Worm (Caenorhabditis elegans): Measurements from ENCODE around the gene K01A11.3.

The K01A11.3 gene

DNA sequence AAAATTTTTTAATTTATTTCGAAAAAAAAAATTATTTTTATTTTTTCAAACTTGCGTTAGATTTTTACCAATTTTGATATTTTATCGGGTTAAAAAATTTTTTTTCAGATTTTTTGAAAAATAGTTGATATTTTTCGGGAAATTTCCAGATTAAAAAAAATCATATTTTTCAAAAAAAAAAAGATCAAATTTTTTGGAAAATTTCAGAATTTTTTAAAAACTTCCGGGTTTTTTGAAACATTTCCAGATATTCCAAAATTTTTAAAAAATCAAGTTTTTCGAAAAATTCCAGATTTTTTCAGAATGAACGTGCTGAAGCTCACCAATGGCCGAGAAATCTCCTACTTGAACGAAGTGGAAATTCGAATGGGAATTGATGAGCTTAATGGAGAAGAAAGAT lies 27.0 kb downstream of the K01A11.3 start, which contains the start of gene metl-18:
Gene metl-18, plus strand, starts transcription at position 301 of the 400 bp plus-strand sequence.
- TF ChIP-seq unc-62 (GFP tag; optimal IDR thresholded peaks at IDR 0.05): no peak

DNA sequence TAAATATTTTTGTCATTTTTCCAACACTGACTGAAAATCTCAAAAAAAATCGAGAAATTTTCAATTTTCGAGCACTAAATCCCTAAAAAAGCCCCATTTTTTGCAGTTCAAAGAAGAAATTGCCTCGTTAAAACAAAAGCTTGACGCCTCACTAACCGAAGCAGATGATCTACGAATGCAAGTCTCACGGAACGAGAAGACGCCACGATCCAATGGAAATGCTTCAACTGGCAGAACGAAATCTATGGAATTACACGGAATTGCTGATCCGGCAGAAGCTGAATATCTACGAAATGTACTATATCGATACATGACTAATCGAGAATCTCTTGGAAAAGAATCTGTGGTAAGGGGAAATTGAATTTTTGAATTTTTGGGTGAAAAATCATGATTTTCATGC lies 28.5 kb downstream of the K01A11.3 start:
- no peak for TF ChIP-seq unc-62 (GFP tag; optimal IDR thresholded peaks at IDR 0.05)

DNA sequence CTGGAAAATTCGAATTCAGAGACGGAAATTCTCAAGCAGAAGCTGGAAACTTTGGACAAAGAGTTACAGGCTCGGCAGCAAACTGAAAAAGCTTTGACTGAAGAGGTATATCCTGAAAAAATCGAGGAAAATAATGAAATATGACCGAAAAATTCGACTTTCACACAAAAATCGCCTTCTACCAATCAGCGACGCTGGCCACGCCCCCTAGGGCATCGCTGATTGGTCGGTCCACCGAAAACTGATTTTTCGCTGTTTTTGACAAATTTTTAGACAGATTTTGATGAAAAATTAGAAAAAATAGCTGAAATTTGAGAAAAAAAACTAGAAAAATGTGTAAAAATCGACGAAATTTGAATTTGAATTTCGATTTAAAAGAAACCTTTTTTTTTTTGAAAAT lies 33.5 kb downstream of the K01A11.3 start:
- TF ChIP-seq unc-62 (GFP tag; optimal IDR thresholded peaks at IDR 0.05): no peak

DNA sequence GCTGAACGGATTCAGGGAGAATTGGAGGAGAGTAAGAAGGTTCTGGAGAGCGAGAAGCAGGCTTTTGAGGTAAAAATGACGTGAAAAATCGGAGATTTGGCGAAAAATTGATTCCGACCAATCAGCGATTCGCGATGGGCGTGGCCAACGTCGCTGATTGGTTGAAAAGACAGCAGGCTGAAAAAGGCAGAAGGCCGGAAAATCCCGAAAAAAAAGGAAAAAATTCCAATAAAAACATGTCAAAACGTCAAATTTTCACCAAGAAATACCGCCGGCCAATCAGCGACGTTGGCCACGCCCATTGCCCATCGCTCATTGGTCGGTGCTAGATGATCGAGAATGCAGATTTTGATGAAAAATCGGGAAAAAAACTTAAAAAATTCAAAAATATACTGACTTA lies 35.0 kb downstream of the K01A11.3 start:
- no peak for TF ChIP-seq unc-62 (GFP tag; optimal IDR thresholded peaks at IDR 0.05)

DNA sequence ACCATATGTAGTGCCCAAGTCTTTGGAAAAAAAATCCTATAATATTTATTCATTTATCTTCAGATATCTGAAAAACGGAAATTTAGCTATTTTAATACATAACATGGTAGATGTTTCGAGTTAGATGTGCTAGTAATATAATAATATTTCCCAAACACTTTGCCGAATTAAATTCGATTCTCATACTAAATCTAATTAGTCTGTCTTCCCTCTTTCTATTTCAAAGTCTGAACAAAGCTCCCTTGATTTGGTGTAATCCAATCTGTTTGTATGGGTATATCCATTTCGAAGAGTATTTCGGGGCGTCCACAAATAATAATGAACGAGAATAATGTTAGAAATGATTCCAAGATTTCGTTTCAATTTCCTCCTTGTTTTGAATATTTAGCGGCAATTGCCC lies 38.0 kb downstream of the K01A11.3 start:
- no peak for TF ChIP-seq unc-62 (GFP tag; optimal IDR thresholded peaks at IDR 0.05)

DNA sequence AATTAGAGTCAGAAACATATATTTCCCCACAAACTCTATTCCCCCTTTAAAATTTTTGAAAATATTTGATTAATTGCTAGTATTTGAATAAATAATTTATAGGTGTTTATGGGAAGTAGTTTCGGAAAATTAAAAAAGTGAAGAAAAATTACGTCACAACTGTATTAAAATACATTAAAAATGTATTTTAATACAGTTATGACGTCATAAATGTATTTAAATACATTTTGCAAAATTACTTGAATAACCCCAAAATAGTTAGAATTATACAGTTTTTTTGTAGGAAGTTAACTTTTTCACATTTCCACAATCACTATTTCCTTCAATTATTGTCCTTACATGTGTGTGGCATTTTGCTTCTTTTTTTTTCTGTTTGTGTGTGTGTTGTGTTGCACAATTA lies 39.0 kb downstream of the K01A11.3 start:
- no peak for TF ChIP-seq unc-62 (GFP tag; optimal IDR thresholded peaks at IDR 0.05)

DNA sequence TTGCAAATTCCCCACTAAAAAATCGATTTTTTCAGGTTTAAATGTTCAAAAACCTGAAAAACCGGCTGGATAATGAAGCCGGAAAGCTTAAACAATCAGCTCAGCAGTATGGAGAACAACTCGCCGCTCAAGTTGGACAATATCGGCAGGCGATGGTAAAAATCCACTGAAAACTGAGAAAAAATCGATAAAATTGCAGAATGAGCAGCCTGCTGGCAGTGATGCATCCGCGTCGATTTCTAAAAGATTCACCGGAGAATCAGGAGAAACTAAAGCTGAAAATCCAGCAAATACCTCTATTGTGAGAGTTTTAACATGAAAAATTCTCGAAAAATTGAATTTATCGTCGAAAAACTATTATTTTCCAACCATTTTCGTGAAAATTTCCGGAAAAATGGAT lies 46.9 kb downstream of the K01A11.3 start, which contains the start of gene golg-4:
Gene golg-4, plus strand, starts transcription at position 34 of the 400 bp plus-strand sequence.
- TF ChIP-seq unc-62 (GFP tag; optimal IDR thresholded peaks at IDR 0.05): no peak

DNA sequence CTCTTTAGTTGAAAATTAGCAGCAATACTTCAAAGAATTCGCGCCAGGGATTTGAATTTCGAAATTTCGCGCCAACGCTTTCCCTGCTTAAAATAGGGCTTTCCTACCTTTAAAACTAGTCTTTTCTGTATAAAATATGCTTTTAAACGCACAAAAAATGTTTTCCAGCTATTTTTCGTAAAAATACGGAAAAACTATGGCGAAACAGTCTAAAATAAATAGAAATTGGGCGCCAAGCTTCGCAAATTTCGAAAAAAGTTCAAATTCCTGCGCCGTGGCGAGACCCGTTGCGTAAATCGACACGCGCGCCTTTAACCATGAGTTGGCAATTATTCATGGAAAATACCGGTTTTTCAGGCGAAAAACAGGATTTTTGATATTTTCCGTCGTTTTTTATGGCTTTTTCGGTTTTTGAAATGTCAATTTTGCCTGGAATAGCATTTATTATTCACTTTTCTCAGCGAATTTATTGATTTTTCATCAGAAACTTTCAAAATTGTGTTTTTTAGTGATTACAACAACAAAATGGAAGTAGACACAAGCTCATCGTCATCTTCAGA lies 48.0 kb downstream of the K01A11.3 start, which contains the start of the genes npp-9 and F59A2.5:
Gene npp-9, minus strand, starts transcription at position 126 of the 560 bp plus-strand sequence.
Gene F59A2.5, plus strand, starts transcription at position 510 of the 560 bp plus-strand sequence.
- TF ChIP-seq unc-62 (GFP tag; optimal IDR thresholded peaks at IDR 0.05): no peak

DNA sequence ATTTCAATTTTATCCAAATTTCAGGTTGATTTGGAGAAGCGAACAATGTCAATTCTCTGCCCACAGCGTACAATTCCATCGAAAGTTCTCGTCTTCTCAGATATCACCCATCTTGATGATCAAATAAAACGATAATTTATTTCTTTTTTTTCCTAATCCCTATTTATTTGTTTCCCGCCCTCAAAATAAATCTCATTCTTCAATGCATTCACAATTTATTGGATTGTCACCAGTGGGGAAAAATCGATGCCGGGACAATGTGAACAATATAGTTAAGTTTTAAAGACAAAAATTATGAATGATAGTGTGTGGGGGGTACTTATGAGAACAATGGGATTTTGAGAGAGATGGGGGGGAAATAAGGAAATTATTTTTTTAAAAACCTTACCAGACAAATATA lies 52.0 kb downstream of the K01A11.3 start:
- no peak for TF ChIP-seq unc-62 (GFP tag; optimal IDR thresholded peaks at IDR 0.05)

DNA sequence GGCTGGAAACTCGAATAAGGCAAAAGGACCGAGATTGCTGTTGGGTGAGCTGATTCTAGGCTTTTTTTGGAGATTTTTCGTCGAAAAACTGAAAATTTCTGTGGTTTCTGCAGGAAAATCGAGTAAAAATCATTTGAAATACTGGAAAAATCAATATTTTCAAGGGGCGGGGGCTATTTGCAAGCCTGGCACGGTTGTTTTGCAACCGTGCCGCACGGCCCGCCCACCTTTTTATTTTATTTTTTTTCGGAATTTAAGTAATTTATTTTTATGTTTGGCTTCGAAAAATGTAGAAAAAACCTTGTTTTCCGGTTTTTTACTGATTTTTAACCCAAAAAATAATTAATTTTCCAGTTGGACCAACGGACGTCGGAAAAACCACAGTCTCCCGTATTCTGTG lies 53.9 kb downstream of the K01A11.3 start:
- TF ChIP-seq unc-62 (GFP tag; optimal IDR thresholded peaks at IDR 0.05): no peak

DNA sequence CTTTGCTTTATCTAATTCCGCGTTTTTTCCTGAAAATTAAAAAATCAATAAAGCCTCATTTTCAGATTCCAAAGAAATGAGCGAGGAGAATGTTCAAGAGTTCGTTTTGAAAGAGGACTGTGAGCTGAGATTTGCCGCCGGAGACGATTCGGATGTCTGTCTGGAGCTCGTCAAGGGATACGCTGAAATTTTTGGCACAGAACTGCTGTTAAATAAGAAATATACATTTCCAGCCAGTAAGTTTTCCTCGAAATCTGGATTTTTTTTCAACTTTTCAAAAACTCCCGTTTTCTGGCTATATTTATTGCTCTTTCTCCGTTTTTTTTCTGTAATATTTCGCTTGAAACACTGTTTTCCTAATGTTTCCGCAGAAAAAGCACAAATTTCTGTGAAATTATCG lies 54.7 kb downstream of the K01A11.3 start, which contains the start of gene clpf-1:
Gene clpf-1, plus strand, starts transcription at position 66 of the 400 bp plus-strand sequence.
- no peak for TF ChIP-seq unc-62 (GFP tag; optimal IDR thresholded peaks at IDR 0.05)

Measured in whole organism, dauer.